Worm (Caenorhabditis elegans) whole organism, L1 larva: Measurements from ENCODE around the gene icap-1.

Source experiments
- C04F5.9 ChIP-seq: sonication (generic microtip); optimal IDR thresholded peaks from 2 replicates; lab custom pipeline; 2016; ENCODE audit warnings: missing genetic modification characterization, missing compliant biosample characterization
- C16A3.4 ChIP-seq: fragments of 150-350 bp; optimal IDR thresholded peaks from 2 replicates; lab custom pipeline; 2014; ENCODE audit warnings: missing biosample characterization, missing genetic modification characterization
- F16B12.6 ChIP-seq: fragments of 150-350 bp; optimal IDR thresholded peaks from 2 replicates; lab custom pipeline; 2014; ENCODE audit warnings: missing biosample characterization, missing genetic modification characterization
- Y116A8C.19 ChIP-seq: sonication (generic microtip); optimal IDR thresholded peaks from 2 replicates; lab custom pipeline; 2016; ENCODE audit warnings: missing compliant biosample characterization, missing genetic modification characterization, borderline replicate concordance
- aha-1 ChIP-seq: fragments of 150-350 bp; optimal IDR thresholded peaks from 2 replicates; lab custom pipeline; 2014; ENCODE audit warnings: missing biosample characterization, missing genetic modification characterization
- ceh-63 ChIP-seq: fragments of 200-800 bp; sonication (Bioruptor generic); optimal IDR thresholded peaks from 2 replicates; lab custom pipeline; 2018; ENCODE audit warnings: mild to moderate bottlenecking, missing genetic modification characterization, missing compliant biosample characterization
- ceh-8 ChIP-seq: fragments of 200-800 bp; sonication (Bioruptor generic); optimal IDR thresholded peaks from 2 replicates; lab custom pipeline; 2018; ENCODE audit warnings: mild to moderate bottlenecking, missing genetic modification characterization, moderate library complexity, missing compliant biosample characterization
- ceh-88 ChIP-seq: fragments of 200-800 bp; sonication (Bioruptor generic); IDR thresholded peaks from 2 replicates; pipeline ENCODE4 v1.3.6; 2022; ENCODE audit warnings: missing genetic modification characterization, missing compliant biosample characterization
- dsc-1 ChIP-seq: sonication (generic microtip); optimal IDR thresholded peaks from 2 replicates; lab custom pipeline; 2016; ENCODE audit warnings: mild to moderate bottlenecking, missing genetic modification characterization, missing compliant biosample characterization
- efl-1 ChIP-seq, 4 experiments: fragments of 150-350 bp; optimal IDR thresholded peaks in 3 of 4; peaks in 1 of 4; 1 replicate in 1 of 4; 2 replicates in 3 of 4; lab custom pipeline; 2014; ENCODE audit warnings: missing biosample characterization in 2 of 4, missing genetic modification characterization in 2 of 4, missing genetic modification reagents in 2 of 4
- efl-3 ChIP-seq: fragments of 200-800 bp; sonication (Bioruptor generic); optimal IDR thresholded peaks from 2 replicates; lab custom pipeline; 2018; ENCODE audit warnings: mild to moderate bottlenecking, missing genetic modification characterization, missing compliant biosample characterization
- egl-13 ChIP-seq: sonication (generic microtip); optimal IDR thresholded peaks from 2 replicates; lab custom pipeline; 2016; ENCODE audit warnings: missing genotype, missing genetic modification reagents, missing genetic modification characterization, missing compliant biosample characterization
- egl-27 ChIP-seq, 2 experiments: fragments of 150-350 bp in 1 of 2; sonication (generic microtip); optimal IDR thresholded peaks; 3 replicates each; lab custom pipeline; 2017 to 2018; ENCODE audit warnings: missing biosample characterization in 2 of 2, missing genetic modification characterization in 2 of 2, missing genetic modification reagents in 2 of 2
- elt-2 ChIP-seq: sonication (generic microtip); optimal IDR thresholded peaks from 2 replicates; lab custom pipeline; 2016; ENCODE audit warnings: missing genetic modification characterization, mild to moderate bottlenecking, inconsistent platforms, missing compliant biosample characterization, missing genetic modification reagents
- ets-5 ChIP-seq: fragments of 200-800 bp; sonication (Bioruptor generic); IDR thresholded peaks from 2 replicates; pipeline ENCODE4 v1.3.6; 2022; ENCODE audit warnings: missing genetic modification characterization, missing compliant biosample characterization
- fkh-10 ChIP-seq: sonication (generic microtip); optimal IDR thresholded peaks from 2 replicates; lab custom pipeline; 2017; ENCODE audit warnings: missing biosample characterization, missing genetic modification reagents, missing genetic modification characterization
- fkh-8 ChIP-seq: sonication (generic microtip); optimal IDR thresholded peaks from 2 replicates; lab custom pipeline; 2016; ENCODE audit warnings: mild to moderate bottlenecking, missing genetic modification characterization, missing compliant biosample characterization
- grh-1 ChIP-seq: fragments of 200-800 bp; sonication (Bioruptor generic); IDR thresholded peaks from 2 replicates; pipeline ENCODE4 v1.3.6; 2022; ENCODE audit warnings: missing genetic modification reagents, missing genetic modification characterization, missing compliant biosample characterization
- hlh-17 ChIP-seq: fragments of 200-800 bp; sonication (Bioruptor generic); optimal IDR thresholded peaks from 2 replicates; lab custom pipeline; 2018; ENCODE audit warnings: missing genetic modification characterization, mild to moderate bottlenecking, missing compliant biosample characterization, moderate library complexity, borderline replicate concordance
- irx-1 ChIP-seq: sonication (generic microtip); optimal IDR thresholded peaks from 2 replicates; lab custom pipeline; 2016; ENCODE audit warnings: missing genetic modification characterization, missing compliant biosample characterization
- jun-1 ChIP-seq: fragments of 150-350 bp; optimal IDR thresholded peaks from 2 replicates; lab custom pipeline; 2014; ENCODE audit warnings: missing biosample characterization, missing genetic modification reagents, missing genetic modification characterization
- lin-13 ChIP-seq: fragments of 150-350 bp; optimal IDR thresholded peaks from 2 replicates; lab custom pipeline; 2014; ENCODE audit warnings: missing biosample characterization, missing genetic modification reagents, missing genetic modification characterization
- lin-35 ChIP-seq, 2 experiments: fragments of 150-350 bp; optimal IDR thresholded peaks; 2 replicates each; lab custom pipeline; 2014; ENCODE audit warnings: missing biosample characterization in 2 of 2, missing genetic modification characterization in 2 of 2, missing genetic modification reagents in 2 of 2
- lin-39 ChIP-seq: fragments of 150-350 bp; optimal IDR thresholded peaks from 2 replicates; lab custom pipeline; 2014; ENCODE audit warnings: missing biosample characterization, missing genetic modification reagents, missing genetic modification characterization
- lsy-2 ChIP-seq, 2 experiments: fragments of 150-350 bp; optimal IDR thresholded peaks; 2 replicates each; lab custom pipeline; 2014; ENCODE audit warnings: missing biosample characterization in 2 of 2, missing genetic modification characterization in 2 of 2
- mab-9 ChIP-seq: fragments of 200-800 bp; sonication (Bioruptor generic); IDR thresholded peaks from 2 replicates; pipeline ENCODE4 v1.3.6; 2022; ENCODE audit warnings: missing genetic modification reagents, missing genetic modification characterization, missing compliant biosample characterization
- nhr-11 ChIP-seq: fragments of 150-350 bp; optimal IDR thresholded peaks from 2 replicates; lab custom pipeline; 2014; ENCODE audit warnings: missing biosample characterization, missing genetic modification characterization
- nhr-12 ChIP-seq: sonication (generic microtip); optimal IDR thresholded peaks from 2 replicates; lab custom pipeline; 2017; ENCODE audit warnings: missing biosample characterization, missing genetic modification characterization
- nhr-20 ChIP-seq: sonication (generic microtip); optimal IDR thresholded peaks from 2 replicates; lab custom pipeline; 2016; ENCODE audit warnings: mild to moderate bottlenecking, missing genetic modification characterization, missing compliant biosample characterization
- nhr-237 ChIP-seq: fragments of 150-350 bp; optimal IDR thresholded peaks from 2 replicates; lab custom pipeline; 2014; ENCODE audit warnings: missing biosample characterization, missing genetic modification characterization
- nhr-28 ChIP-seq: fragments of 150-350 bp; optimal IDR thresholded peaks from 2 replicates; lab custom pipeline; 2014; ENCODE audit warnings: missing biosample characterization, missing genetic modification characterization
- nhr-47 ChIP-seq: sonication (generic microtip); optimal IDR thresholded peaks from 2 replicates; lab custom pipeline; 2016; ENCODE audit warnings: mild to moderate bottlenecking, missing genetic modification characterization, moderate library complexity, missing compliant biosample characterization
- nhr-71 ChIP-seq: sonication (generic microtip); optimal IDR thresholded peaks from 2 replicates; lab custom pipeline; 2016; ENCODE audit warnings: mild to moderate bottlenecking, missing genetic modification characterization, moderate library complexity, missing compliant biosample characterization
- nhr-77 ChIP-seq: fragments of 150-350 bp; optimal IDR thresholded peaks from 2 replicates; lab custom pipeline; 2014; ENCODE audit warnings: missing biosample characterization, missing genetic modification characterization
- nhr-85 ChIP-seq: sonication (generic microtip); peaks from one replicate; lab custom pipeline; 2016; ENCODE audit warnings: missing genetic modification characterization, inconsistent platforms, missing compliant biosample characterization
- pag-3 ChIP-seq: sonication (generic microtip); optimal IDR thresholded peaks from 2 replicates; lab custom pipeline; 2017; ENCODE audit warnings: missing genetic modification characterization, mild to moderate bottlenecking, missing compliant biosample characterization, antibody characterized with exemption, borderline replicate concordance; ENCODE audit not compliant: insufficient read depth
- pqm-1 ChIP-seq: sonication (generic microtip); optimal IDR thresholded peaks from 3 replicates; lab custom pipeline; 2017; ENCODE audit warnings: missing biosample characterization, missing genetic modification characterization
- skn-1 ChIP-seq: fragments of 150-350 bp; optimal IDR thresholded peaks from 2 replicates; lab custom pipeline; 2014; ENCODE audit warnings: missing biosample characterization, missing genetic modification characterization
- snpc-4 ChIP-seq: fragments of 150-350 bp; optimal IDR thresholded peaks from 2 replicates; lab custom pipeline; 2014; ENCODE audit warnings: missing biosample characterization, missing genetic modification characterization
- snu-23 ChIP-seq: sonication (generic microtip); optimal IDR thresholded peaks from 2 replicates; lab custom pipeline; 2016; ENCODE audit warnings: missing genetic modification characterization, missing compliant biosample characterization
- sptf-1 ChIP-seq: fragments of 150-350 bp; optimal IDR thresholded peaks from 2 replicates; lab custom pipeline; 2014; ENCODE audit warnings: missing biosample characterization, missing genetic modification characterization
- swsn-7 ChIP-seq: sonication (generic microtip); optimal IDR thresholded peaks from 2 replicates; lab custom pipeline; 2016; ENCODE audit warnings: missing genetic modification characterization, missing compliant biosample characterization
- tlp-1 ChIP-seq: fragments of 150-350 bp; optimal IDR thresholded peaks from 2 replicates; lab custom pipeline; 2014; ENCODE audit warnings: missing biosample characterization, missing genetic modification characterization
- unc-130 ChIP-seq: fragments of 150-350 bp; optimal IDR thresholded peaks from 2 replicates; lab custom pipeline; 2017; ENCODE audit warnings: missing biosample characterization, missing genetic modification characterization, inconsistent platforms
- unc-30 ChIP-seq: sonication (generic microtip); optimal IDR thresholded peaks from 2 replicates; lab custom pipeline; 2017; ENCODE audit warnings: missing biosample characterization, missing genetic modification characterization
- unc-62 ChIP-seq: fragments of 150-350 bp; optimal IDR thresholded peaks from 2 replicates; lab custom pipeline; 2014; ENCODE audit warnings: missing biosample characterization, missing genetic modification reagents, missing genetic modification characterization
- unc-98 ChIP-seq: fragments of 200-800 bp; sonication (Bioruptor generic); IDR thresholded peaks from 2 replicates; pipeline ENCODE4 v1.3.6; 2022; ENCODE audit warnings: missing genetic modification characterization, missing compliant biosample characterization
- vab-15 ChIP-seq: sonication (generic microtip); optimal IDR thresholded peaks from 2 replicates; lab custom pipeline; 2017; ENCODE audit warnings: missing genotype, mild to moderate bottlenecking, missing genetic modification characterization, missing compliant biosample characterization
- zip-4 ChIP-seq: fragments of 200-800 bp; sonication (Bioruptor generic); optimal IDR thresholded peaks from 2 replicates; lab custom pipeline; 2018; ENCODE audit warnings: mild to moderate bottlenecking, missing genetic modification characterization, moderate library complexity, missing compliant biosample characterization
- ztf-11 ChIP-seq, 2 experiments: sonication (generic microtip); optimal IDR thresholded peaks; 2 replicates each; lab custom pipeline; 2016 to 2017; ENCODE audit warnings: missing genetic modification characterization in 2 of 2, missing biosample characterization in 1 of 2, missing compliant biosample characterization in 1 of 2
- ztf-4 ChIP-seq: fragments of 150-350 bp; optimal IDR thresholded peaks from 2 replicates; lab custom pipeline; 2014; ENCODE audit warnings: missing biosample characterization, missing genetic modification characterization

icap-1 gene

ce11 chrIV:13778710-13779109 lies 8.1 kb downstream of the icap-1 start, which contains the start of gene gly-10:
gly-10 (plus strand) TSS chrIV:13779096.
- peak in 1 of 2 experiments; percentile 36 for TF ChIP-seq lsy-2 (tag; optimal IDR thresholded peaks at IDR 0.05; lab: Kevin White, UChicago)
- TF ChIP-seq zip-4 (GFP tag; lab: Kevin White, UChicago): no peak
- peak; percentile 64 for TF ChIP-seq nhr-85

- TF ChIP-seq unc-130 (peak; percentile 91), ztf-4 (tag; lab: Kevin White, UChicago) (no peak), aha-1 (no peak), elt-2 (tag; lab: Kevin White, UChicago) (peak; percentile 6), hlh-17 (GFP tag; lab: Kevin White, UChicago) (no peak), ceh-63 (GFP tag; lab: Kevin White, UChicago) (no peak), egl-27 (tag; optimal IDR thresholded peaks at IDR 0.05; lab: Kevin White, UChicago) (no peak), unc-62 (GFP tag; lab: Kevin White, UChicago) (no peak), jun-1 (tag; lab: Kevin White, UChicago) (peak; percentile 50), C04F5.9 (no peak), nhr-237 (peak; percentile 38), nhr-20 (tag; lab: Kevin White, UChicago) (peak; percentile 73), lin-13 (GFP tag; lab: Kevin White, UChicago) (peak; percentile 76), snu-23 (peak; percentile 87), swsn-7 (tag; lab: Kevin White, UChicago) (peak; percentile 71), egl-13 (tag; lab: Kevin White, UChicago) (peak; percentile 48), snpc-4 (tag; lab: Kevin White, UChicago) (peak; percentile 42), irx-1 (tag; lab: Kevin White, UChicago) (peak; percentile 59), ceh-8 (no peak), lin-35 (GFP tag; optimal IDR thresholded peaks at IDR 0.05; lab: Kevin White, UChicago) (peak; percentile 80 to 90), C16A3.4 (peak; percentile 83), grh-1 (GFP tag; lab: Robert Waterston, UW) (no peak), nhr-85 (peak; percentile 72), fkh-10 (GFP tag; lab: Kevin White, UChicago) (peak; percentile 48), ztf-11 (tag; optimal IDR thresholded peaks at IDR 0.05; lab: Kevin White, UChicago) (no peak), ets-5 (GFP tag; lab: Robert Waterston, UW) (no peak), lin-39 (tag; lab: Kevin White, UChicago) (peak; percentile 29), nhr-71 (tag; lab: Kevin White, UChicago) (peak; percentile 82), nhr-28 (tag; lab: Kevin White, UChicago) (no peak), nhr-47 (tag; lab: Kevin White, UChicago) (peak; percentile 79), pag-3 (tag; lab: Kevin White, UChicago) (no peak), nhr-11 (tag; lab: Kevin White, UChicago) (no peak), F16B12.6 (tag; lab: Kevin White, UChicago) (peak; percentile 66), vab-15 (tag; lab: Kevin White, UChicago) (peak; percentile 51), efl-1 (optimal IDR thresholded peaks at IDR 0.05; lab: Kevin White, UChicago) (peak; percentile 81 to 85), efl-1 (GFP tag; optimal IDR thresholded peaks at IDR 0.05 in 1 of 2; lab: Kevin White, UChicago) (peak; percentile 77 to 96), unc-98 (GFP tag; lab: Robert Waterston, UW) (no peak), sptf-1 (tag; lab: Kevin White, UChicago) (no peak), unc-30 (tag; lab: Kevin White, UChicago) (no peak), nhr-77 (peak; percentile 58), tlp-1 (tag; lab: Kevin White, UChicago) (no peak), pqm-1 (tag; lab: Kevin White, UChicago) (no peak), dsc-1 (tag; lab: Kevin White, UChicago) (peak; percentile 53), fkh-8 (tag; lab: Kevin White, UChicago) (peak; percentile 69), mab-9 (GFP tag; lab: Robert Waterston, UW) (no peak), efl-3 (GFP tag; lab: Kevin White, UChicago) (no peak), nhr-12 (tag; lab: Kevin White, UChicago) (no peak), skn-1 (tag; lab: Kevin White, UChicago) (peak; percentile 82), Y116A8C.19 (tag; lab: Kevin White, UChicago) (no peak), ceh-88 (no peak)
These were observed 9.3 kb downstream of the icap-1 start, which contains the start of gene rpl-18 for ce11 chrIV:13777480-13777879. rpl-18 (plus strand) TSS chrIV:13777865.
